Worm (Caenorhabditis elegans): ENCODE measurements around the gene F09B12.5.

DNA sequence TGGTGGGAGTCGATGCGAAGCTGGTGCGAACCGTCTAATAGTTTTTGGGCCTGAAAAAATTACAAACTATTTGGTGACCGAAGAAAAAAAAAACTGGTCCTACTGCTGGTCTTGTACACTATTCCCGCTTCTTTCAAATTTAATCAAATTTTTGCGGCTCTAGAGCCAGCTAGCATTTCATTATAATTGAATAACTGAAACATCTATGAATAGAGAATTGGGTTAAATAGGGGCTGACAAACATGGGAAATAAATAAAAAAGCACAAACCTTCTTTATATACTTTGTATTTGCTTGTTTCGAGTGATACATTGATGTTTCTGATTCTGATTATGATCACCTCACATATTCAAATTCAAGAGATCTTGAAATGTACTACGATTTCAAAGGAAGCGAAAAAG lies 40.6 kb downstream of the F09B12.5 start:
- TF ChIP-seq nfya-1 (tag; optimal IDR thresholded peaks at IDR 0.05; ENCODE audit: borderline replicate concordance, insufficient read depth) (no peak), K12H6.12 (tag; optimal IDR thresholded peaks at IDR 0.05) (no peak), rec-8 (tag; optimal IDR thresholded peaks at IDR 0.05) (no peak)

Data from whole organism, young adult.